Worm (Caenorhabditis elegans) whole organism, dauer: Measurements from ENCODE around the gene msi-1.

ENCODE experiments used
- unc-62 ChIP-seq: sonication (generic microtip); optimal IDR thresholded peaks from 2 replicates; lab custom pipeline; 2017; ENCODE audit warnings: missing biosample characterization, missing genetic modification reagents, missing genetic modification characterization

The msi-1 gene

DNA sequence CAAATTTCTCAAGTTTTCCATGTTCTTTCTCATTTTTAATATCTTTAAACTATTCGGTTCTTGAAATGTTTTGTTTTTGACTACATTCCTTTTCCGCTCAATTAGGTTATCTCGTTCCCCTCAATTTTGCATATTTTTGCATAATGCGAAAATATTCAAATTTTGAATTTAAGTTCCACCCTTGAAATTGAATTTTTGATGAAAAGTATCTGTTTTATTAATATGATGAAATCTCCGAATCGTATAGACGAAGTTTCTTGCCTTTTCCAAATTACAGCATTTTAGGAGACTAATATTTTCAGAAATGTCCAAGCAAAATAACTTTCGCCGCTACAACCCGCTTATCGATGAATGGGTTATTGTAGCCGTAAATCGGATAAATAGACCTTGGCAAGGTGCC is 57.6 kb downstream of the msi-1 start, which contains the start of gene ZK1058.3:
Gene ZK1058.3, plus strand, starts transcription at position 301 of the 400 bp plus-strand sequence.
- TF ChIP-seq unc-62 (GFP tag; lab: Kevin White, UChicago): no peak

ce11 chrIII:3916624-3917023 is 59.6 kb downstream of the msi-1 start, which contains the start of gene ccdc-47:
TSS of gene ccdc-47 (plus strand) at chrIII:3916967.
- no peak for TF ChIP-seq unc-62 (GFP tag; lab: Kevin White, UChicago)

DNA sequence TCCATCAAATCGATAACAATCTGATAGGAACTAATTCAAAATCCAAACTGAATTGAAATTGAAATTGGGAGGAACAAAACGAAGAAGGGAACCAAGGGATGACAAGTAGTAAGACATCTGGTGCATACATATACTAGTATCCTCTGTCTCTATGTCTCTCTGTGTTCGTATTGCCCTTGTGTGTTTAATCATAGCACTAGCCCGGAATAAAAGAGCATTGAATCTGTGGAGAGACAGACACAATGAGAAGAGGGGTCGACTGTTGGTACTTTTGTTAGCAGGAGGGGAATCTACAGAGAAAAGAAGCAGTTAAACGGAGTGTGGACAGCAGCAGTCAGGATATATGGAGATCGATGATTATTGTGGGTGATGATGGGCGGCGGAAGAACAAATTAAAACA is 60.5 kb downstream of the msi-1 start:
- no peak for TF ChIP-seq unc-62 (GFP tag; lab: Kevin White, UChicago)

- TF ChIP-seq unc-62 (GFP tag; lab: Kevin White, UChicago): no peak
Observed at ce11 chrIII:3914836-3915235, 61.4 kb downstream of the msi-1 start.
